Worm (Caenorhabditis elegans) whole organism, L1 larva: ENCODE measurements around the gene rpl-11.1.
"Not testable (repeated sequence)": the region's sequence is repeated elsewhere in the genome, so short reads cannot be mapped to it uniquely, and the experiment has no call there.

ENCODE experiments used
- C16A3.4 ChIP-seq: fragments of 150-350 bp; optimal IDR thresholded peaks from 2 replicates; lab custom pipeline; 2014; ENCODE audit warnings: missing biosample characterization, missing genetic modification characterization
- C34B4.2 ChIP-seq: sonication (generic microtip); optimal IDR thresholded peaks from 2 replicates; lab custom pipeline; 2017; ENCODE audit warnings: mild to moderate bottlenecking, missing genetic modification characterization, missing compliant biosample characterization
- aha-1 ChIP-seq: fragments of 150-350 bp; optimal IDR thresholded peaks from 2 replicates; lab custom pipeline; 2014; ENCODE audit warnings: missing biosample characterization, missing genetic modification characterization
- alr-1 ChIP-seq: fragments of 200-800 bp; sonication (Bioruptor generic); optimal IDR thresholded peaks from 2 replicates; lab custom pipeline; 2018; ENCODE audit warnings: borderline replicate concordance, mild to moderate bottlenecking, missing genetic modification characterization, missing compliant biosample characterization
- ama-1 ChIP-seq: fragments of 150-350 bp; optimal IDR thresholded peaks from 2 replicates; lab custom pipeline; 2014
- blmp-1 ChIP-seq: fragments of 150-350 bp; optimal IDR thresholded peaks from 2 replicates; lab custom pipeline; 2014; ENCODE audit warnings: missing biosample characterization, missing genetic modification characterization
- ceh-8 ChIP-seq: fragments of 200-800 bp; sonication (Bioruptor generic); optimal IDR thresholded peaks from 2 replicates; lab custom pipeline; 2018; ENCODE audit warnings: mild to moderate bottlenecking, missing genetic modification characterization, moderate library complexity, missing compliant biosample characterization
- ceh-82 ChIP-seq, 3 experiments: fragments of 150-350 bp in 1 of 3; sonication (generic microtip) in 2 of 3; optimal IDR thresholded peaks; 2 replicates each; lab custom pipeline; 2014 to 2017; ENCODE audit warnings: missing biosample characterization in 3 of 3, missing genetic modification characterization in 3 of 3
- ceh-90 ChIP-seq: sonication (generic microtip); optimal IDR thresholded peaks from 2 replicates; lab custom pipeline; 2016; ENCODE audit warnings: missing genetic modification characterization, missing compliant biosample characterization
- dpl-1 ChIP-seq, 3 experiments: fragments of 150-350 bp in 2 of 3; sonication (generic microtip) in 1 of 3; optimal IDR thresholded peaks; 2 replicates each; lab custom pipeline; 2014 to 2017; ENCODE audit warnings: missing biosample characterization in 3 of 3, missing genetic modification characterization in 3 of 3, missing genetic modification reagents in 3 of 3
- efl-1 ChIP-seq, 4 experiments: fragments of 150-350 bp; optimal IDR thresholded peaks in 3 of 4; peaks in 1 of 4; 1 replicate in 1 of 4; 2 replicates in 3 of 4; lab custom pipeline; 2014; ENCODE audit warnings: missing biosample characterization in 2 of 4, missing genetic modification characterization in 2 of 4, missing genetic modification reagents in 2 of 4
- elt-3 ChIP-seq, 6 experiments: fragments of 150-350 bp in 1 of 6; sonication (generic microtip); optimal IDR thresholded peaks; 2 replicates each; lab custom pipeline; 2017 to 2018; ENCODE audit warnings: missing biosample characterization in 6 of 6, missing genetic modification characterization in 6 of 6, inconsistent platforms in 1 of 6
- fkh-10 ChIP-seq: sonication (generic microtip); optimal IDR thresholded peaks from 2 replicates; lab custom pipeline; 2017; ENCODE audit warnings: missing biosample characterization, missing genetic modification reagents, missing genetic modification characterization
- fkh-4 ChIP-seq: sonication (generic microtip); optimal IDR thresholded peaks from 2 replicates; lab custom pipeline; 2016; ENCODE audit warnings: missing compliant biosample characterization, missing genetic modification characterization, borderline replicate concordance
- grh-1 ChIP-seq: fragments of 200-800 bp; sonication (Bioruptor generic); IDR thresholded peaks from 2 replicates; pipeline ENCODE4 v1.3.6; 2022; ENCODE audit warnings: missing genetic modification reagents, missing genetic modification characterization, missing compliant biosample characterization
- isw-1 ChIP-seq: fragments of 200-800 bp; sonication (Bioruptor generic); IDR thresholded peaks from 2 replicates; pipeline ENCODE4 v1.3.6; 2022; ENCODE audit warnings: missing genetic modification characterization, missing compliant biosample characterization
- jun-1 ChIP-seq: fragments of 150-350 bp; optimal IDR thresholded peaks from 2 replicates; lab custom pipeline; 2014; ENCODE audit warnings: missing biosample characterization, missing genetic modification reagents, missing genetic modification characterization
- lin-14 ChIP-seq: fragments of 200-800 bp; sonication (Bioruptor generic); optimal IDR thresholded peaks from 2 replicates; lab custom pipeline; 2018; ENCODE audit warnings: mild to moderate bottlenecking, missing genetic modification characterization, moderate library complexity, missing compliant biosample characterization
- lin-39 ChIP-seq: fragments of 150-350 bp; optimal IDR thresholded peaks from 2 replicates; lab custom pipeline; 2014; ENCODE audit warnings: missing biosample characterization, missing genetic modification reagents, missing genetic modification characterization
- lir-3 ChIP-seq: sonication (generic microtip); optimal IDR thresholded peaks from 2 replicates; lab custom pipeline; 2016; ENCODE audit warnings: mild to moderate bottlenecking, missing genetic modification characterization, moderate library complexity, missing compliant biosample characterization; ENCODE audit not compliant: poor library complexity
- lsy-2 ChIP-seq, 2 experiments: fragments of 150-350 bp; optimal IDR thresholded peaks; 2 replicates each; lab custom pipeline; 2014; ENCODE audit warnings: missing biosample characterization in 2 of 2, missing genetic modification characterization in 2 of 2
- mdl-1 ChIP-seq, 2 experiments: fragments of 150-350 bp; optimal IDR thresholded peaks; 2 replicates each; lab custom pipeline; 2014 to 2017; ENCODE audit warnings: missing biosample characterization in 2 of 2, missing genetic modification characterization in 2 of 2, inconsistent platforms in 1 of 2
- nhr-11 ChIP-seq: fragments of 150-350 bp; optimal IDR thresholded peaks from 2 replicates; lab custom pipeline; 2014; ENCODE audit warnings: missing biosample characterization, missing genetic modification characterization
- nhr-19 ChIP-seq: fragments of 200-800 bp; sonication (Bioruptor generic); conservative IDR thresholded peaks from 2 replicates; pipeline ENCODE4 v1.3.6; 2022; ENCODE audit warnings: missing genetic modification characterization, missing compliant biosample characterization
- nhr-20 ChIP-seq: sonication (generic microtip); optimal IDR thresholded peaks from 2 replicates; lab custom pipeline; 2016; ENCODE audit warnings: mild to moderate bottlenecking, missing genetic modification characterization, missing compliant biosample characterization
- nhr-237 ChIP-seq: fragments of 150-350 bp; optimal IDR thresholded peaks from 2 replicates; lab custom pipeline; 2014; ENCODE audit warnings: missing biosample characterization, missing genetic modification characterization
- nhr-28 ChIP-seq: fragments of 150-350 bp; optimal IDR thresholded peaks from 2 replicates; lab custom pipeline; 2014; ENCODE audit warnings: missing biosample characterization, missing genetic modification characterization
- nhr-77 ChIP-seq: fragments of 150-350 bp; optimal IDR thresholded peaks from 2 replicates; lab custom pipeline; 2014; ENCODE audit warnings: missing biosample characterization, missing genetic modification characterization
- nhr-85 ChIP-seq: sonication (generic microtip); peaks from one replicate; lab custom pipeline; 2016; ENCODE audit warnings: missing genetic modification characterization, inconsistent platforms, missing compliant biosample characterization
- pag-3 ChIP-seq: sonication (generic microtip); optimal IDR thresholded peaks from 2 replicates; lab custom pipeline; 2017; ENCODE audit warnings: missing genetic modification characterization, mild to moderate bottlenecking, missing compliant biosample characterization, antibody characterized with exemption, borderline replicate concordance; ENCODE audit not compliant: insufficient read depth
- pax-3 ChIP-seq: fragments of 200-800 bp; sonication (Bioruptor generic); optimal IDR thresholded peaks from 2 replicates; lab custom pipeline; 2018; ENCODE audit warnings: mild to moderate bottlenecking, missing genetic modification characterization, moderate library complexity, missing compliant biosample characterization
- sptf-1 ChIP-seq: fragments of 150-350 bp; optimal IDR thresholded peaks from 2 replicates; lab custom pipeline; 2014; ENCODE audit warnings: missing biosample characterization, missing genetic modification characterization
- unc-130 ChIP-seq: fragments of 150-350 bp; optimal IDR thresholded peaks from 2 replicates; lab custom pipeline; 2017; ENCODE audit warnings: missing biosample characterization, missing genetic modification characterization, inconsistent platforms
- zag-1 ChIP-seq: fragments of 150-350 bp; optimal IDR thresholded peaks from 2 replicates; lab custom pipeline; 2014; ENCODE audit warnings: missing biosample characterization, missing genetic modification characterization
- ztf-11 ChIP-seq, 2 experiments: sonication (generic microtip); optimal IDR thresholded peaks; 2 replicates each; lab custom pipeline; 2016 to 2017; ENCODE audit warnings: missing genetic modification characterization in 2 of 2, missing biosample characterization in 1 of 2, missing compliant biosample characterization in 1 of 2

The rpl-11.1 gene

DNA sequence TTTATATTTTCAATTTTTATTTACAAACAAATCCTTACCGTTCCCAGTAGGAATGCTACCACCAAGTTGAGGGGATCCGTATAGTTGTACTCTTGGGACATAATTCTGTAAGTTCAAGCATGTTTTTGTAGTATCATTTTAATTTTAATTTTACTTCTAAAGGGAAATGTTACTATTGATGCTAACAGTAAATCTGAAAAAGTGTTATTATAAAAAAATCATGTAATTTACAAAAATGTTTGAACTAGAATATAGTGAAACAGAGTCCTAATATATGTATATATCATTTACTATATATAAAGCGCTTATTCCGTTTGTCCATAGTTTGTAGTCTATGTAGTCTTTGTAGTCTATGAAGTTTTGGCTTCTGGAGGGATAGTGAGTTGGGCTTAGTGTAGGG is 34.7 kb upstream of the rpl-11.1 start, which contains the start of gene srx-93:
Gene srx-93, minus strand, starts transcription at position 101 of the 400 bp plus-strand sequence.
- not testable (repeated sequence) for TF ChIP-seq ama-1; ceh-8; C34B4.2 (tag; lab: Kevin White, UChicago)

DNA sequence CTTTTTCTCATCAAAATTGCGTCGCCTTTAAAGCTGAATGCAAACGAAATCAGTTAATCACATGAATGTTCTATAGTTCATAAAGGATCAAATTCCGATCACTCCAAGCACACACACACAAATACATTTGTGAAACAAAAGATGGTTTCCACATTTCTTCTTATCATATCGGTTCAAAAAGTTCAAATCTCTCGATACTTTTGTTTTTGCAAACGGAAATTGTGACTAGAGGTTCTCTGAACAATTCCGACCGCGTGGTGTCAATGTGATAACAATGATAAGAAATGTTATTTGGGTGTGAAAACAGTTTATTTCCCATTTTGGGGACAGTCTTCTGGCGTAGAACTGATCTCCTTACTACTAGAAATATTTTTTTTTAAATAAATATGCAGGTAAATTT is 31.0 kb upstream of the rpl-11.1 start:
- TF ChIP-seq lsy-2 (tag; optimal IDR thresholded peaks at IDR 0.05; lab: Kevin White, UChicago) (peak in 1 of 2 experiments; percentile 30), unc-130 (peak; percentile 46), mdl-1 (tag; optimal IDR thresholded peaks at IDR 0.05; lab: Kevin White, UChicago) (peak in 1 of 2 experiments; percentile 58), dpl-1 (GFP tag; optimal IDR thresholded peaks at IDR 0.05; lab: Kevin White, UChicago) (no peak), nhr-20 (peak; percentile 64), blmp-1 (peak; percentile 69), nhr-11 (no peak), efl-1 (optimal IDR thresholded peaks at IDR 0.05; lab: Kevin White, UChicago) (no peak), efl-1 (GFP tag; optimal IDR thresholded peaks at IDR 0.05 in 1 of 2; lab: Kevin White, UChicago) (peak in 1 of 2 experiments; percentile 22), elt-3 (tag; optimal IDR thresholded peaks at IDR 0.05; lab: Kevin White, UChicago) (peak in 4 of 6 experiments; percentile 47 to 99 (median 65))

DNA sequence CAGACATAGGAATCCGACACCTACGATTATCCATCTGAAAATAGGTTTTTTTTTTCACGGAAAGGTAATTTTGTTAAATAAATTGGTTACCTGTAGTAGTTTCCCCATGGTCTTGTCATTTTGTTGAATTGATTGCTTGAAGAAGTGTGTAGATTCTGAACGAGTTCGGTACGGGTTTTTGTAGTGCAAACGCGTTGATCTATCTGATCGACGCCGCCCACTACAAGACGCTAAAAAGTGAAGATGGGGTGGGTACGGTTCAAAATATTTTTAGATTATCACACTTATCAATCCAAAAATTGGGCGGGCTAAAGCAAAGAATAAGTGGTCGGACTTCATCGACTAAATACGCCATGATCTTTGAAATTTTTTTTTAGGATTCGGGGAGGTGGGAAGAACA is 28.5 kb upstream of the rpl-11.1 start, which contains the start of gene T22F3.11:
Gene T22F3.11, minus strand, starts transcription at position 157 of the 400 bp plus-strand sequence.
- no peak for TF ChIP-seq fkh-10 (GFP tag; lab: Kevin White, UChicago)
- no peak for TF ChIP-seq nhr-237
- TF ChIP-seq sptf-1 (tag; lab: Kevin White, UChicago) = no peak
- TF ChIP-seq nhr-85 = no peak
- no peak for TF ChIP-seq nhr-20
- TF ChIP-seq nhr-28 = no peak
- TF ChIP-seq grh-1 (GFP tag; lab: Robert Waterston, UW) = no peak
- TF ChIP-seq blmp-1 = peak; percentile 78
- no peak for TF ChIP-seq efl-1 (optimal IDR thresholded peaks at IDR 0.05; lab: Kevin White, UChicago)
- TF ChIP-seq efl-1 (GFP tag; optimal IDR thresholded peaks at IDR 0.05 in 1 of 2; lab: Kevin White, UChicago) = peak in 1 of 2 experiments; percentile 61
- TF ChIP-seq ceh-90 (tag; lab: Kevin White, UChicago) = no peak
- TF ChIP-seq zag-1 (tag; lab: Kevin White, UChicago) = no peak
- TF ChIP-seq pag-3 (tag; lab: Kevin White, UChicago) = no peak

DNA sequence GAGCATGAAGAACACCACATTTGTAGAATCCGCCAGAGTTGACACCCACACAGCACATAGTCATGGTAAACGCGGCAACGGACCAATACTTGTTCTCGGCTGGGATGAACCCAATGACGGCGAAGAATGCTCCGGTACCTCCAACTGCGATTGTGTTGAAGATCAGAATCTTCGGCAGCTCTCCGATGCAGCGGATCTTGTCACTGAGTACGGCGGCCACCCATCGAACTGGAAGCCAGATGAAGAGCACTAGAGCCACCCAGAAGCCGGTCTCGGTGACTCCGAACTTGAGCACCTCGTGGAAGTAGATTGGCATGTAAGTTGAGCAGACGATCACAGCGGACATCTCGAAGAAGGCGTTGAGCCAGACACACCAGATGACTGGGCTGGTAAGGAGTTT is 27.2 kb upstream of the rpl-11.1 start:
- no peak for TF ChIP-seq nhr-237
- no peak for TF ChIP-seq lsy-2 (tag; optimal IDR thresholded peaks at IDR 0.05; lab: Kevin White, UChicago)
- TF ChIP-seq lir-3 (tag; lab: Kevin White, UChicago) = no peak
- TF ChIP-seq grh-1 (GFP tag; lab: Robert Waterston, UW) = no peak
- TF ChIP-seq aha-1 (tag; lab: Kevin White, UChicago) = no peak
- no peak for TF ChIP-seq nhr-20
- TF ChIP-seq jun-1 (tag; lab: Kevin White, UChicago) = no peak
- no peak for TF ChIP-seq ceh-82 (tag; optimal IDR thresholded peaks at IDR 0.05; lab: Kevin White, UChicago)
- no peak for TF ChIP-seq efl-1 (optimal IDR thresholded peaks at IDR 0.05; lab: Kevin White, UChicago)
- TF ChIP-seq efl-1 (GFP tag; optimal IDR thresholded peaks at IDR 0.05 in 1 of 2; lab: Kevin White, UChicago) = peak in 1 of 2 experiments; percentile 26

DNA sequence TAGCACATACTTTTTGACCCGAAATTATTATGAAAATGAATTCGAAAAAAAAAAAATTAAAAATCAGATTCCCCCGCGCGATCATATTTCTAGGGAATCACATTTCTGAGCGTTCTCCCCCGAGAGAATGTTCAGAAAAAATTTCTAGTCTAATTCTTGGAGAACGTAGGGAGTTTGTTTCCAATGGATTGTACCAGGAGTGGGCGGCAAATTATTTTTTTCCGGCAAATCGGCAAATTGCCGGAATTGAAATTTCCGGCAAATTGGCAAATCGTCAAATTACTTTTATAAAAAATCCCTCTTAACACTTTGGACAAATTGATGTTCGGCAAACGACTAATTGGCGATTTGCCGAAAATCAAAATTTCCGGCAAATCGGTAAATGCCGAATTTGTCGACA is 25.8 kb upstream of the rpl-11.1 start, which contains the start of gene T22F3.10:
Gene T22F3.10, minus strand, starts transcription at position 101 of the 400 bp plus-strand sequence.
- no peak for TF ChIP-seq lin-14 (GFP tag; lab: Kevin White, UChicago)
- no peak for TF ChIP-seq nhr-28
- TF ChIP-seq nhr-77 (tag; lab: Kevin White, UChicago) = no peak
- TF ChIP-seq isw-1 (GFP tag; lab: Robert Waterston, UW) = no peak
- TF ChIP-seq fkh-4 = no peak
- no peak for TF ChIP-seq nhr-85
- no peak for TF ChIP-seq pax-3 (tag; lab: Kevin White, UChicago)
- no peak for TF ChIP-seq nhr-19 (GFP tag; lab: Robert Waterston, UW)
- no peak for TF ChIP-seq C16A3.4 (tag; lab: Kevin White, UChicago)
- no peak for TF ChIP-seq aha-1 (tag; lab: Kevin White, UChicago)
- no peak for TF ChIP-seq ztf-11 (tag; optimal IDR thresholded peaks at IDR 0.05; lab: Kevin White, UChicago)
- no peak for TF ChIP-seq lin-39 (tag; lab: Kevin White, UChicago)
- no peak for TF ChIP-seq alr-1 (tag; lab: Kevin White, UChicago)
- TF ChIP-seq, all 84 proteins: peak for 0
